Worm (Caenorhabditis elegans) whole organism, L4 larva: ENCODE data around the gene lin-40.

ENCODE experiments used
- F49E8.2 ChIP-seq: sonication (generic microtip); optimal IDR thresholded peaks from 2 replicates; lab custom pipeline; 2016; ENCODE audit warnings: missing compliant biosample characterization, mild to moderate bottlenecking, missing genetic modification characterization, borderline replicate concordance
- T20F7.1 ChIP-seq: fragments of 200-800 bp; sonication (Bioruptor generic); optimal IDR thresholded peaks from 2 replicates; lab custom pipeline; 2018; ENCODE audit warnings: mild to moderate bottlenecking, missing genetic modification characterization, missing compliant biosample characterization
- Y105C5A.15 ChIP-seq: fragments of 200-800 bp; sonication (Bioruptor generic); IDR thresholded peaks from 2 replicates; pipeline ENCODE4 v1.3.6; 2022; ENCODE audit warnings: missing genetic modification characterization, missing compliant biosample characterization
- ZK337.2 ChIP-seq: fragments of 200-800 bp; sonication (Bioruptor generic); IDR thresholded peaks from 2 replicates; pipeline ENCODE4 v1.3.6; 2022; ENCODE audit warnings: missing genetic modification reagents, missing genetic modification characterization, missing compliant biosample characterization
- cey-2 ChIP-seq: sonication (generic microtip); optimal IDR thresholded peaks from 3 replicates; lab custom pipeline; 2017; ENCODE audit warnings: missing genetic modification characterization, mild to moderate bottlenecking, missing compliant biosample characterization, antibody characterized with exemption, borderline replicate concordance; ENCODE audit not compliant: insufficient read depth
- daf-8 ChIP-seq: fragments of 200-800 bp; sonication (Bioruptor generic); IDR thresholded peaks from 2 replicates; pipeline ENCODE4 v1.3.6; 2022; ENCODE audit warnings: missing genetic modification characterization, missing compliant biosample characterization
- egl-27 ChIP-seq: sonication (generic microtip); optimal IDR thresholded peaks from 3 replicates; lab custom pipeline; 2017; ENCODE audit warnings: missing biosample characterization, missing genetic modification reagents, missing genetic modification characterization
- hif-1 ChIP-seq, 2 experiments: sonication (generic microtip); optimal IDR thresholded peaks; 2 replicates each; lab custom pipeline; 2016 to 2017; ENCODE audit warnings: missing compliant biosample characterization in 2 of 2, missing genetic modification characterization in 2 of 2, missing genetic modification reagents in 2 of 2, missing genotype in 2 of 2, mild to moderate bottlenecking in 1 of 2
- lsy-2 ChIP-seq, 2 experiments: fragments of 150-350 bp in 1 of 2; sonication (generic microtip) in 1 of 2; optimal IDR thresholded peaks; 2 replicates each; lab custom pipeline; 2014 to 2017; ENCODE audit warnings: missing biosample characterization in 2 of 2, missing genetic modification characterization in 2 of 2
- nhr-102 ChIP-seq: sonication (generic microtip); optimal IDR thresholded peaks from 2 replicates; lab custom pipeline; 2016; ENCODE audit warnings: mild to moderate bottlenecking, missing genetic modification characterization, moderate library complexity, missing compliant biosample characterization
- nhr-25 ChIP-seq: sonication (generic microtip); optimal IDR thresholded peaks from 2 replicates; lab custom pipeline; 2017; ENCODE audit warnings: missing genetic modification characterization, mild to moderate bottlenecking, missing compliant biosample characterization, antibody characterized with exemption, moderate library complexity, borderline replicate concordance; ENCODE audit not compliant: insufficient read depth
- nhr-76 ChIP-seq: fragments of 150-350 bp; optimal IDR thresholded peaks from 2 replicates; lab custom pipeline; 2014; ENCODE audit warnings: missing biosample characterization, missing genetic modification characterization
- unc-62 ChIP-seq, 3 experiments: fragments of 150-350 bp in 1 of 3; sonication (generic microtip); optimal IDR thresholded peaks in 2 of 3; peaks in 1 of 3; 1 replicate in 1 of 3; 2 replicates in 2 of 3; lab custom pipeline; 2014 to 2017; ENCODE audit warnings: missing biosample characterization in 3 of 3, missing genetic modification characterization in 3 of 3, missing genetic modification reagents in 3 of 3, missing genotype in 1 of 3
- zip-2 ChIP-seq: fragments of 150-350 bp; optimal IDR thresholded peaks from 2 replicates; lab custom pipeline; 2014; ENCODE audit warnings: missing biosample characterization, missing genetic modification characterization

- no peak for TF ChIP-seq Y105C5A.15
- TF ChIP-seq unc-62 (GFP tag; optimal IDR thresholded peaks at IDR 0.05 in 1 of 2; lab: Kevin White, UChicago) = no peak
- no peak for TF ChIP-seq unc-62 (tag; optimal IDR thresholded peaks at IDR 0.05; lab: Kevin White, UChicago)
- TF ChIP-seq T20F7.1 (GFP tag; lab: Kevin White, UChicago) = no peak
- no peak for TF ChIP-seq ZK337.2
- TF ChIP-seq cey-2 = no peak
- no peak for TF ChIP-seq daf-8 (GFP tag; lab: Robert Waterston, UW)
- no peak for TF ChIP-seq nhr-76 (tag; lab: Kevin White, UChicago)
- TF ChIP-seq lsy-2 (tag; optimal IDR thresholded peaks at IDR 0.05; lab: Kevin White, UChicago) = no peak
- TF ChIP-seq hif-1 (tag; optimal IDR thresholded peaks at IDR 0.05; lab: Kevin White, UChicago) = no peak
- no peak for TF ChIP-seq zip-2 (tag; lab: Kevin White, UChicago)
- TF ChIP-seq F49E8.2 (tag; lab: Kevin White, UChicago) = no peak
- no peak for TF ChIP-seq egl-27 (tag; lab: Kevin White, UChicago)
- no peak for TF ChIP-seq nhr-25 (tag; lab: Kevin White, UChicago)
- no peak for TF ChIP-seq nhr-102
These were observed 10.8 kb downstream of the lin-40 start, which contains the start of gene nrsn-1 for ce11 chrV:3715488-3716019.
